Worm (Caenorhabditis elegans) whole organism, L2 larva: ENCODE measurements around the gene C46G7.5.

Source experiments
- C34F6.9 ChIP-seq: fragments of 150-350 bp; optimal IDR thresholded peaks from 2 replicates; lab custom pipeline; 2014; ENCODE audit warnings: missing biosample characterization, missing genetic modification characterization
- fos-1 ChIP-seq: fragments of 150-350 bp; optimal IDR thresholded peaks from 2 replicates; lab custom pipeline; 2014; ENCODE audit warnings: missing biosample characterization, missing genetic modification characterization
- nhr-11 ChIP-seq: fragments of 150-350 bp; optimal IDR thresholded peaks from 2 replicates; lab custom pipeline; 2014; ENCODE audit warnings: missing biosample characterization, missing genetic modification characterization
- nhr-77 ChIP-seq: fragments of 150-350 bp; optimal IDR thresholded peaks from 2 replicates; lab custom pipeline; 2014; ENCODE audit warnings: missing biosample characterization, missing genetic modification characterization
- skn-1 ChIP-seq: sonication (generic microtip); optimal IDR thresholded peaks from 2 replicates; lab custom pipeline; 2017; ENCODE audit warnings: missing biosample characterization, missing genetic modification characterization
- zag-1 ChIP-seq: fragments of 150-350 bp; optimal IDR thresholded peaks from 2 replicates; lab custom pipeline; 2014; ENCODE audit warnings: missing biosample characterization, missing genetic modification characterization

DNA sequence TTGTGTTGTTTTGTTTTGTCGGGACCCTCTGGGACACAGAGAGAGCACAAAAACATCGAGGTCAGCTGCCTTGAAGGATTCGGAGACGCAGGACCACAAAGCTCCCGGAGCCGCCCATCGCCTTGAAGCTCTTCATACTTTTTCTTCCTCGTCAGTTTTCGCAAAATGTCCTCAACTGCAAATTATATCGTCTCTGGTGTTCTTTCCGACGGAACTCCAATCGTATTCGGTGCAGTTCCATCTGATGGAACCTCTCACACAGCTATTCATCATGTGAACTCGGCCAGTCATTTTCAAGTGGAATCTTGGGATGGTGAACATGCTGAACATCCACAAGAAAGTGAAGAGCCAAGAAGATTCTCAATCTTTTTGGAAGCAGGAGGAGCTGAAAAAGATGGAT, 26.0 kb downstream of the C46G7.5 start:
- TF ChIP-seq fos-1 (no peak), C34F6.9 (tag; lab: Kevin White, UChicago) (no peak), nhr-11 (tag; lab: Kevin White, UChicago) (no peak), nhr-77 (tag; lab: Kevin White, UChicago) (no peak), zag-1 (tag; lab: Kevin White, UChicago) (no peak), skn-1 (tag; lab: Kevin White, UChicago) (no peak)
